Fruit fly (Drosophila melanogaster): ENCODE results near the gene MKP-4.

Gene MKP-4

DNA sequence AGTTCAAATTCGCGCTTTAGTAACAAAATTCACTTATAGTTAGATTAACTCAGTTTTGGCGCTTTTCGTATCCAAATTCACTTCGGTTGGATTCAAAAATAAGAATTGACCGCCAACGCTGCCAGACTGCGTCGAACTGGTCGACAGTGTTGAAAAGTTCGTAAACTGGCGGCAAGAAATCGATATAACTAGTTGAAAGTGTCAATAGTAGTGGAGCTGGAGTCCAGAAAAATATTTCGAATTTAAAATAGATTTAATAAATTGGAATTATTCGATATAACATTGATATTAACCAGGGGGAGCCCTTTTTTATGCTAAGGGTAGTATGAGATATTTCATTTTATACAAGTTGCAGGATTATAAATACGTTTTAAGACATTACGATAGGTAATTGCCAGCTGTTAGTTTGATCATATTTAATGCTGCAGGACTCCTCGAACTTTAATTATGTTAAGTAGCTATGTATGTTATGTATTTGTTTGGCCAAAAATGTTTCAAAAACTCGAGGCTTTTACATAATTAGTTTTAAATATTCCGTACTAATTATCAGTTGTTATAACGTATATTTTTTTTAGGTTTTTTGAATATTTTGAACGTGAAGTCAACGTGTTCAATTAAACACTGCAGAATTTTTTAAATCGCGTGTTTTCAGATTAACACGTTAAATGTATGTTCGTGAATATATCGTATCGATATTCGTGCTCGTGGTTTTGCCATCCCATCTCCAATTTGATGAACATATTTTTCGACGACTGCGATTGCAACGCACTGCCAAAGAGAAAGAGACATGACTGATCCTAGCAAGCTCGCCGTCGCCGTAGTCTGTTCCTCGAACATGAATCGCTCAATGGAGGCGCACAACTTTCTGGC is 41.2 kb downstream of the MKP-4 start, which contains the start of the genes CG14223 and Ssu72 (continued):
- TF ChIP-seq Ets97D (GFP tag; optimal IDR thresholded peaks at IDR 0.05): peak; percentile 33
- peak; percentile 78 for TF ChIP-seq CG6791 (GFP tag; IDR thresholded peaks at IDR 0.05; ENCODE audit: partially characterized antibody)
- no peak for TF ChIP-seq Hr39 (optimal IDR thresholded peaks at IDR 0.05)
- no peak for TF ChIP-seq ro (GFP tag; IDR thresholded peaks at IDR 0.05)
- TF ChIP-seq Blimp-1 (GFP tag; optimal IDR thresholded peaks at IDR 0.05): no peak
- TF ChIP-seq jigr1 (GFP tag; IDR thresholded peaks at IDR 0.05): no peak
- no peak for TF ChIP-seq gro (GFP tag; optimal IDR thresholded peaks at IDR 0.05)
- no peak for TF ChIP-seq CG3281 (GFP tag; optimal IDR thresholded peaks at IDR 0.05)
- TF ChIP-seq CG1603 (tag; optimal IDR thresholded peaks at IDR 0.05): peak; percentile 45
- TF ChIP-seq stwl (tag; optimal IDR thresholded peaks at IDR 0.05): peak; percentile 22
- no peak for TF ChIP-seq esg (GFP tag; conservative IDR thresholded peaks at IDR 0.05)
- no peak for TF ChIP-seq HLH3B (GFP tag; IDR thresholded peaks at IDR 0.05)
- peak; percentile 86 for TF ChIP-seq Dp (GFP tag; optimal IDR thresholded peaks at IDR 0.05)
- TF ChIP-seq hbn (GFP tag; IDR thresholded peaks at IDR 0.05; ENCODE audit: partially characterized antibody): peak; percentile 73
- TF ChIP-seq Deaf1 (tag; optimal IDR thresholded peaks at IDR 0.05): no peak
- TF ChIP-seq fd64A (GFP tag; optimal IDR thresholded peaks at IDR 0.05): no peak
- TF ChIP-seq hkb (optimal IDR thresholded peaks at IDR 0.05): no peak
- TF ChIP-seq hkb (GFP tag; IDR thresholded peaks at IDR 0.05): no peak
- TF ChIP-seq Asciz (GFP tag; optimal IDR thresholded peaks at IDR 0.05): no peak
- TF ChIP-seq CG18619 (GFP tag; optimal IDR thresholded peaks at IDR 0.05): no peak
- no peak for TF ChIP-seq h (optimal IDR thresholded peaks at IDR 0.05)
- TF ChIP-seq CG1529 (GFP tag; optimal IDR thresholded peaks at IDR 0.05): no peak
- TF ChIP-seq Jarid2 (GFP tag; optimal IDR thresholded peaks at IDR 0.05): no peak
- no peak for TF ChIP-seq Poxn (GFP tag; IDR thresholded peaks at IDR 0.05)
- TF ChIP-seq caup (GFP tag; optimal IDR thresholded peaks at IDR 0.05; ENCODE audit: severe bottlenecking): no peak
- no peak for TF ChIP-seq Ada2b (GFP tag; IDR thresholded peaks at IDR 0.05)
- peak; percentile 25 for TF ChIP-seq lab (GFP tag; optimal IDR thresholded peaks at IDR 0.05)
- no peak for TF ChIP-seq cato (GFP tag; optimal IDR thresholded peaks at IDR 0.05; ENCODE audit: borderline replicate concordance)
- no peak for TF ChIP-seq CG9437 (GFP tag; optimal IDR thresholded peaks at IDR 0.05)
- no peak for TF ChIP-seq sc (optimal IDR thresholded peaks at IDR 0.05)
- TF ChIP-seq sc (GFP tag; optimal IDR thresholded peaks at IDR 0.05): no peak
- TF ChIP-seq hb (GFP tag; IDR thresholded peaks at IDR 0.05; ENCODE audit: partially characterized antibody): peak; percentile 61; the same call in 1 of the 3 replicates
- no peak for TF ChIP-seq Camta (GFP tag; optimal IDR thresholded peaks at IDR 0.05)
- no peak for TF ChIP-seq twi (tag; optimal IDR thresholded peaks at IDR 0.05)
- TF ChIP-seq unc-4 (GFP tag; IDR thresholded peaks at IDR 0.05; ENCODE audit: partially characterized antibody): peak; percentile 62
- TF ChIP-seq CG10979 (tag; optimal IDR thresholded peaks at IDR 0.05): no peak
- peak; percentile 75 for TF ChIP-seq CG34224 (GFP tag; IDR thresholded peaks at IDR 0.05; ENCODE audit: partially characterized antibody)
- no peak for TF ChIP-seq CG10543 (GFP tag; optimal IDR thresholded peaks at IDR 0.05)
- no peak for TF ChIP-seq jing (GFP tag; optimal IDR thresholded peaks at IDR 0.05)
- TF ChIP-seq CG13123 (GFP tag; optimal IDR thresholded peaks at IDR 0.05): no peak
- no peak for TF ChIP-seq CG7556 (GFP tag; optimal IDR thresholded peaks at IDR 0.05)
- TF ChIP-seq CG14014 (GFP tag; IDR thresholded peaks at IDR 0.05): no peak
- TF ChIP-seq zen (tag; optimal IDR thresholded peaks at IDR 0.05): no peak
- peak; percentile 70 for TF ChIP-seq nerfin-2 (GFP tag; IDR thresholded peaks at IDR 0.05; ENCODE audit: partially characterized antibody)
- peak; percentile 87 for TF ChIP-seq amos (GFP tag; IDR thresholded peaks at IDR 0.05; ENCODE audit: partially characterized antibody)
- no peak for TF ChIP-seq sqz (GFP tag; optimal IDR thresholded peaks at IDR 0.05)
- TF ChIP-seq CG1647 (GFP tag; optimal IDR thresholded peaks at IDR 0.05): peak; percentile 14
- TF ChIP-seq trem (tag; optimal IDR thresholded peaks at IDR 0.05): peak; percentile 6
- TF ChIP-seq ham (GFP tag; IDR thresholded peaks at IDR 0.05): no peak

Data from whole organism, embryonic.